Worm (Caenorhabditis elegans): ENCODE results near the gene atg-7.

- no peak for TF ChIP-seq unc-39 (tag; optimal IDR thresholded peaks at IDR 0.05)
- no peak for TF ChIP-seq nhr-28 (tag; optimal IDR thresholded peaks at IDR 0.05)
- TF ChIP-seq pha-4 (tag; optimal IDR thresholded peaks at IDR 0.05), result no peak
- no peak for TF ChIP-seq sem-2 (GFP tag; optimal IDR thresholded peaks at IDR 0.05)
- TF ChIP-seq nhr-237 (tag; optimal IDR thresholded peaks at IDR 0.05), result no peak
- TF ChIP-seq mab-5 (tag; optimal IDR thresholded peaks at IDR 0.05), result no peak
- no peak for TF ChIP-seq ztf-11 (tag; optimal IDR thresholded peaks at IDR 0.05)
- no peak for TF ChIP-seq nhr-2 (tag; optimal IDR thresholded peaks at IDR 0.05)
- TF ChIP-seq unc-62 (GFP tag; optimal IDR thresholded peaks at IDR 0.05), result no peak
Measured at ce11 chrIV:11126028-11126427, 45.2 kb upstream of the atg-7 start.

All from whole organism, mixed stage, embryonic.